Fruit fly (Drosophila melanogaster) whole organism, embryonic: Measurements from ENCODE around the gene CG14309.

Experiments
- CG5953 ChIP-seq: fragments of 200-800 bp; sonication (Bioruptor generic); IDR thresholded peaks from 2 replicates; pipeline ENCODE4 v1.3.6; 2022; ENCODE audit warnings: missing biosample characterization, missing genetic modification characterization
- CG6254 ChIP-seq: fragments of 200-800 bp; sonication (Bioruptor generic); optimal IDR thresholded peaks from 3 replicates; lab custom pipeline; 2017; ENCODE audit warnings: mild to moderate bottlenecking, missing biosample characterization, missing genetic modification reagents, missing genetic modification characterization
- Lpt ChIP-seq: fragments of >200 bp; optimal IDR thresholded peaks from 2 replicates; lab custom pipeline; 2018; ENCODE audit warnings: missing biosample characterization, missing genetic modification characterization
- lola ChIP-seq, 3 experiments: fragments of >200 bp in 2 of 3; fragments of 200-800 bp in 1 of 3; sonication (Bioruptor generic) in 1 of 3; optimal IDR thresholded peaks; 2 replicates each; lab custom pipeline; 2017 to 2019; ENCODE audit warnings: missing biosample characterization in 3 of 3, missing genetic modification characterization in 3 of 3, mild to moderate bottlenecking in 1 of 3, moderate library complexity in 1 of 3

dm6 chr3R:18395694-18396093 is 10.8 kb upstream of the CG14309 start:
- TF ChIP-seq CG6254 (no peak), lola (GFP tag; optimal IDR thresholded peaks at IDR 0.05; lab: Kevin White, UChicago) (no peak), CG5953 (GFP tag; lab: Robert Waterston, UW) (no peak), Lpt (GFP tag; lab: Kevin White, UChicago) (no peak)
